Worm (Caenorhabditis elegans): ENCODE measurements around the gene K09F6.15.

- TF ChIP-seq W03F9.2 (tag; optimal IDR thresholded peaks at IDR 0.05) (no peak), dao-5 (tag; optimal IDR thresholded peaks at IDR 0.05) (no peak)
Observed at ce11 chrII:2230368-2230767, 47.0 kb downstream of the K09F6.15 start.

All from whole organism, L4/young adult.